Worm (Caenorhabditis elegans) whole organism, mixed stage, embryonic: ENCODE data around the gene math-38.

Experiments
- blmp-1 ChIP-seq: fragments of 150-350 bp; optimal IDR thresholded peaks from 2 replicates; lab custom pipeline; 2014; ENCODE audit warnings: missing biosample characterization, missing genetic modification characterization
- elt-1 ChIP-seq: sonication (generic microtip); optimal IDR thresholded peaks from 2 replicates; lab custom pipeline; 2017; ENCODE audit warnings: missing genetic modification characterization, mild to moderate bottlenecking, missing compliant biosample characterization, antibody characterized with exemption, moderate library complexity, borderline replicate concordance; ENCODE audit not compliant: insufficient read depth
- lin-32 ChIP-seq: fragments of 200-800 bp; sonication (Bioruptor generic); optimal IDR thresholded peaks from 2 replicates; lab custom pipeline; 2018; ENCODE audit warnings: mild to moderate bottlenecking, missing genetic modification characterization, missing compliant biosample characterization
- nhr-12 ChIP-seq: fragments of 150-350 bp; optimal IDR thresholded peaks from 2 replicates; lab custom pipeline; 2014; ENCODE audit warnings: missing biosample characterization, missing genetic modification characterization
- nhr-237 ChIP-seq: fragments of 150-350 bp; optimal IDR thresholded peaks from 2 replicates; lab custom pipeline; 2014; ENCODE audit warnings: missing biosample characterization, missing genetic modification characterization
- nhr-28 ChIP-seq: fragments of 150-350 bp; optimal IDR thresholded peaks from 2 replicates; lab custom pipeline; 2014; ENCODE audit warnings: missing biosample characterization, missing genetic modification characterization
- nhr-76 ChIP-seq: sonication (generic microtip); optimal IDR thresholded peaks from 2 replicates; lab custom pipeline; 2017; ENCODE audit warnings: missing biosample characterization, missing genetic modification characterization
- pha-4 ChIP-seq: fragments of 150-350 bp; optimal IDR thresholded peaks from 2 replicates; lab custom pipeline; 2018; ENCODE audit warnings: missing biosample characterization, missing genetic modification reagents, missing genetic modification characterization
- snpc-4 ChIP-seq: fragments of 150-350 bp; optimal IDR thresholded peaks from 2 replicates; lab custom pipeline; 2014; ENCODE audit warnings: missing biosample characterization, missing genetic modification characterization
- unc-62 ChIP-seq: fragments of 150-350 bp; optimal IDR thresholded peaks from 2 replicates; lab custom pipeline; 2014; ENCODE audit warnings: missing biosample characterization, missing genetic modification reagents, missing genetic modification characterization
- ztf-11 ChIP-seq: fragments of 150-350 bp; optimal IDR thresholded peaks from 2 replicates; lab custom pipeline; 2014; ENCODE audit warnings: missing biosample characterization, missing genetic modification characterization

DNA sequence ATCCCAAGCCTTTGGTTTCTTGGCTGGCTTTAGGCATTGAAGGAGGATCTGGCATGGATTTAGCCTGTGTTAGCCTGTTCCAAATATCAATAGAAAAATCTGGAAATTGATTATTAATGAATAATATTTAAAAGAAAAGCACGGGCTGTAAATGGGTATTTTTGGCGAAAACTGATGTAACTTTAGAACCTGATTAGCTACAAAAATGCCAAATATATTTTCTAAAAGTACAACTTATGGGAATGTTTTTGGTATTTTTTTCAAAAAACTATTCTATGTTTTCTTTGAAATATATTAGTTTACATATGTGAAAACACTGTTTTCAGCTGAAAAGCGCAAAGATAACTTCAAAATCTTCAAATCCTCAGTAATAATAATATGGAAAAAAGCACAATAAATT lies 20.9 kb upstream of the math-38 start, which contains the start of gene bath-26:
- no peak for TF ChIP-seq lin-32 (GFP tag; lab: Kevin White, UChicago)
- TF ChIP-seq elt-1: no peak
- no peak for TF ChIP-seq nhr-28
- no peak for TF ChIP-seq snpc-4
- no peak for TF ChIP-seq blmp-1 (tag; lab: Kevin White, UChicago)
- no peak for TF ChIP-seq pha-4 (tag; lab: Kevin White, UChicago)
- no peak for TF ChIP-seq nhr-237 (tag; lab: Kevin White, UChicago)
- TF ChIP-seq ztf-11 (tag; lab: Kevin White, UChicago): no peak
- no peak for TF ChIP-seq nhr-76 (tag; lab: Kevin White, UChicago)
- TF ChIP-seq nhr-12 (tag; lab: Kevin White, UChicago): no peak
- no peak for TF ChIP-seq unc-62 (GFP tag; lab: Kevin White, UChicago)
